Fruit fly (Drosophila melanogaster): ENCODE data around the gene Gyc89Db.
A peak's percentile ranks its signal among the peaks of the same experiment; 100 is the strongest.

Gyc89Db gene

DNA sequence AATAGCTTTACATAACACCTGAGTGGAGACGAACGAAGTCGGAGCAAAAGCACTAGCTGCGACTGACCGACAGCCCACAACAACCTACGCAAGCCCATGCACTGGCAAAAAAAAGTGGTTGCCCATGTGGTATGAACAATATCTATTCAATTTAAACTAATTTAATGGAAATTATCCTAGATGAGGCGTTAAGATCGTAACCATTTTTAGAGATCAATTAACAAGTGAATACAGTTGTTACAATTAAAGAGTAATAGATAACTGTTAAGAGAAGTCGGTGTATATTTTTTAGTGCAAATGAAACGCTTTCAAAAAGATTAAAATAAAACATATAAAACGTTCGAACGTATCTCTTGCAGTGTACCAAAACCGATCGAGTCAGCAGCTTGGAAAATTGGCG lies 19.3 kb downstream of the Gyc89Db start (continued):
- no peak for TF ChIP-seq crol (GFP tag; IDR thresholded peaks at IDR 0.05)
- no peak for TF ChIP-seq CG30431 (GFP tag; optimal IDR thresholded peaks at IDR 0.05)
- no peak for TF ChIP-seq lilli (GFP tag; optimal IDR thresholded peaks at IDR 0.05)
- no peak for TF ChIP-seq CTCF (GFP tag; optimal IDR thresholded peaks at IDR 0.05)
- peak; percentile 28 for TF ChIP-seq CG12219 (GFP tag; optimal IDR thresholded peaks at IDR 0.05)
- TF ChIP-seq dimm (GFP tag; IDR thresholded peaks at IDR 0.05) = no peak
- TF ChIP-seq jigr1 (GFP tag; IDR thresholded peaks at IDR 0.05) = no peak; the same call in 2 of the 3 replicates
- TF ChIP-seq CG18476 (GFP tag; optimal IDR thresholded peaks at IDR 0.05) = no peak
- TF ChIP-seq CG1233 (GFP tag; optimal IDR thresholded peaks at IDR 0.05) = no peak
- TF ChIP-seq Fer1 (GFP tag; optimal IDR thresholded peaks at IDR 0.05) = no peak
- 0 out of 2 replicates have a peak, but pooled peaks have one; percentile 28 for TF ChIP-seq CG4730 (GFP tag; IDR thresholded peaks at IDR 0.05)
- no peak for TF ChIP-seq Dref (GFP tag; IDR thresholded peaks at IDR 0.05)
- TF ChIP-seq CG9437 (GFP tag; optimal IDR thresholded peaks at IDR 0.05) = peak; percentile 47
- no peak for TF ChIP-seq Mes4 (GFP tag; optimal IDR thresholded peaks at IDR 0.05)
- no peak for TF ChIP-seq CG14014 (GFP tag; IDR thresholded peaks at IDR 0.05)
- peak; percentile 64; the same call in 2 of the 3 replicates for TF ChIP-seq sr (GFP tag; IDR thresholded peaks at IDR 0.05)
- TF ChIP-seq CG6254 (GFP tag; optimal IDR thresholded peaks at IDR 0.05) = peak; percentile 35
- TF ChIP-seq CG4360 (GFP tag; IDR thresholded peaks at IDR 0.05) = no peak
- TF ChIP-seq sqz (GFP tag; optimal IDR thresholded peaks at IDR 0.05) = no peak
- peak; percentile 13 for TF ChIP-seq CG12236 (GFP tag; optimal IDR thresholded peaks at IDR 0.05)
- peak in 1 of 2 experiments; percentile 29 for TF ChIP-seq Hr78 (GFP tag; optimal IDR thresholded peaks at IDR 0.05)
- TF ChIP-seq CG1529 (GFP tag; optimal IDR thresholded peaks at IDR 0.05) = peak; percentile 55
- peak; percentile 33 for TF ChIP-seq Hsf (GFP tag; optimal IDR thresholded peaks at IDR 0.05)
- TF ChIP-seq ara (GFP tag; IDR thresholded peaks at IDR 0.05) = no peak
- TF ChIP-seq CG34422 (GFP tag; IDR thresholded peaks at IDR 0.05) = 0 out of 3 replicates have a peak, but pooled peaks have one; percentile 47
- TF ChIP-seq prd (optimal IDR thresholded peaks at IDR 0.05) = no peak
- TF ChIP-seq prd (GFP tag; IDR thresholded peaks at IDR 0.05) = peak; percentile 38; the same call in 1 of the 3 replicates
- 0 out of 3 replicates have a peak, but pooled peaks have one; percentile 22 for TF ChIP-seq otp (GFP tag; IDR thresholded peaks at IDR 0.05)
- no peak for TF ChIP-seq hkb (optimal IDR thresholded peaks at IDR 0.05)
- TF ChIP-seq hkb (GFP tag; IDR thresholded peaks at IDR 0.05) = no peak
- TF ChIP-seq CG42726 (GFP tag; IDR thresholded peaks at IDR 0.05; ENCODE audit: partially characterized antibody) = no peak
- peak; percentile 72 for TF ChIP-seq CG13424 (tag; optimal IDR thresholded peaks at IDR 0.05)
- peak; percentile 39 for TF ChIP-seq ewg (GFP tag; optimal IDR thresholded peaks at IDR 0.05)
- peak; percentile 14; the same call in 1 of the 2 replicates for TF ChIP-seq ssp (GFP tag; IDR thresholded peaks at IDR 0.05)
- no peak for TF ChIP-seq CG12942 (GFP tag; optimal IDR thresholded peaks at IDR 0.05)
- no peak for TF ChIP-seq CG11398 (GFP tag; optimal IDR thresholded peaks at IDR 0.05)
- TF ChIP-seq MBD-R2 (GFP tag; IDR thresholded peaks at IDR 0.05) = no peak
- TF ChIP-seq CG9817 (tag; optimal IDR thresholded peaks at IDR 0.05) = no peak
- TF ChIP-seq CG34376 (GFP tag; optimal IDR thresholded peaks at IDR 0.05) = no peak
- TF ChIP-seq az2 (GFP tag; optimal IDR thresholded peaks at IDR 0.05) = peak; percentile 42
- no peak for TF ChIP-seq bowl (GFP tag; IDR thresholded peaks at IDR 0.05)
- no peak for TF ChIP-seq Oaz (GFP tag; IDR thresholded peaks at IDR 0.05)
- TF ChIP-seq lab (GFP tag; optimal IDR thresholded peaks at IDR 0.05) = peak; percentile 21
- TF ChIP-seq CG2712 (tag; optimal IDR thresholded peaks at IDR 0.05) = no peak
- TF ChIP-seq CG1024 (GFP tag; IDR thresholded peaks at IDR 0.05) = no peak
- no peak for TF ChIP-seq gsb (GFP tag; IDR thresholded peaks at IDR 0.05)
- TF ChIP-seq bsh (GFP tag; optimal IDR thresholded peaks at IDR 0.05) = peak; percentile 67 to 74
- no peak for TF ChIP-seq CG6683 (GFP tag; optimal IDR thresholded peaks at IDR 0.05)
- TF ChIP-seq sima (GFP tag; optimal IDR thresholded peaks at IDR 0.05) = no peak
- peak; percentile 59 for TF ChIP-seq D19A (tag; optimal IDR thresholded peaks at IDR 0.05)
- TF ChIP-seq CG10366 (GFP tag; IDR thresholded peaks at IDR 0.05) = 0 out of 2 replicates have a peak, but pooled peaks have one; percentile 12
- no peak for TF ChIP-seq chm (GFP tag; IDR thresholded peaks at IDR 0.05)
- no peak for TF ChIP-seq CG18011 (GFP tag; optimal IDR thresholded peaks at IDR 0.05)

Measured in whole organism, embryonic.